Worm (Caenorhabditis elegans): Measurements from ENCODE around the gene tsn-1.

- TF ChIP-seq W03F9.2 (tag; optimal IDR thresholded peaks at IDR 0.05) (no peak), dao-5 (tag; optimal IDR thresholded peaks at IDR 0.05) (no peak), him-1 (tag; optimal IDR thresholded peaks at IDR 0.05) (no peak)
These were observed 10.6 kb upstream of the tsn-1 start for ce11 chrII:4696055-4696454.
